Worm (Caenorhabditis elegans) whole organism, early embryonic: ENCODE results near the gene F49C5.3.
"Not testable (repeated sequence)": the region's sequence is repeated elsewhere in the genome, so short reads cannot be mapped to it uniquely, and the experiment has no call there.

Experiments used
- B0310.2 ChIP-seq: sonication (generic microtip); optimal IDR thresholded peaks from 2 replicates; lab custom pipeline; 2016; ENCODE audit warnings: mild to moderate bottlenecking, missing genetic modification characterization, missing compliant biosample characterization
- F13C5.2 ChIP-seq: sonication (generic microtip); optimal IDR thresholded peaks from 2 replicates; lab custom pipeline; 2017; ENCODE audit warnings: mild to moderate bottlenecking, missing genetic modification characterization, inconsistent platforms, missing compliant biosample characterization
- aly-1 ChIP-seq: sonication (generic microtip); optimal IDR thresholded peaks from 2 replicates; lab custom pipeline; 2016; ENCODE audit warnings: missing genetic modification characterization, missing compliant biosample characterization
- ama-1 ChIP-seq: fragments of 150-350 bp; optimal IDR thresholded peaks from 2 replicates; lab custom pipeline; 2014
- ceh-13 ChIP-seq: fragments of 200-800 bp; sonication (Bioruptor generic); optimal IDR thresholded peaks from 2 replicates; lab custom pipeline; 2018; ENCODE audit warnings: mild to moderate bottlenecking, missing genetic modification characterization, missing compliant biosample characterization
- ceh-36 ChIP-seq: sonication (generic microtip); optimal IDR thresholded peaks from 2 replicates; lab custom pipeline; 2016; ENCODE audit warnings: missing genetic modification characterization, inconsistent platforms, missing compliant biosample characterization
- ets-7 ChIP-seq: sonication (generic microtip); optimal IDR thresholded peaks from 2 replicates; lab custom pipeline; 2016; ENCODE audit warnings: missing genotype, missing genetic modification characterization, missing compliant biosample characterization
- flt-1 ChIP-seq: fragments of 200-800 bp; sonication (Bioruptor generic); IDR thresholded peaks from 2 replicates; pipeline ENCODE4 v1.3.6; 2022; ENCODE audit warnings: missing genetic modification characterization, missing compliant biosample characterization
- hmbx-1 ChIP-seq: sonication (generic microtip); optimal IDR thresholded peaks from 2 replicates; lab custom pipeline; 2016; ENCODE audit warnings: mild to moderate bottlenecking, missing genetic modification characterization, missing compliant biosample characterization
- hmg-4 ChIP-seq: fragments of 200-800 bp; sonication (Bioruptor generic); optimal IDR thresholded peaks from 2 replicates; lab custom pipeline; 2018; ENCODE audit warnings: mild to moderate bottlenecking, missing genetic modification characterization, missing compliant biosample characterization
- hnd-1 ChIP-seq: sonication (generic microtip); optimal IDR thresholded peaks from 2 replicates; lab custom pipeline; 2016; ENCODE audit warnings: missing genetic modification characterization, missing compliant biosample characterization
- pes-1 ChIP-seq: fragments of 200-800 bp; sonication (Bioruptor generic); IDR thresholded peaks from 2 replicates; pipeline ENCODE4 v1.3.6; 2022; ENCODE audit warnings: missing genetic modification reagents, missing genetic modification characterization, missing compliant biosample characterization
- scrt-1 ChIP-seq: fragments of 200-800 bp; sonication (Bioruptor generic); IDR thresholded peaks from 2 replicates; pipeline ENCODE4 v1.3.6; 2022; ENCODE audit warnings: missing genetic modification characterization, missing compliant biosample characterization
- sea-1 ChIP-seq: fragments of 200-800 bp; sonication (Bioruptor generic); conservative IDR thresholded peaks from 2 replicates; pipeline ENCODE4 v1.3.6; 2022; ENCODE audit warnings: missing genetic modification characterization, missing compliant biosample characterization
- tbx-11 ChIP-seq: fragments of 200-800 bp; sonication (Bioruptor generic); IDR thresholded peaks from 2 replicates; pipeline ENCODE4 v1.3.6; 2022; ENCODE audit warnings: missing genetic modification characterization, missing compliant biosample characterization
- tbx-37 ChIP-seq: fragments of 200-800 bp; sonication (Bioruptor generic); conservative IDR thresholded peaks from 2 replicates; pipeline ENCODE4 v1.3.6; 2022; ENCODE audit warnings: missing genetic modification reagents, missing genetic modification characterization, missing compliant biosample characterization
- tra-4 ChIP-seq: sonication (generic microtip); optimal IDR thresholded peaks from 2 replicates; lab custom pipeline; 2017; ENCODE audit warnings: missing genetic modification characterization, missing compliant biosample characterization

The F49C5.3 gene

ce11 chrII:12536203-12536602 is at the start of gene F49C5.3:
TSS of gene F49C5.3 (plus strand) at chrII:12536503.
- not testable (repeated sequence) for TF ChIP-seq tra-4; sea-1 (GFP tag; lab: Robert Waterston, UW); aly-1

ce11 chrII:12488810-12489209 is 47.5 kb upstream of the F49C5.3 start:
- TF ChIP-seq tbx-11 (GFP tag; lab: Robert Waterston, UW) (no peak), tbx-37 (no peak), tra-4 (no peak), flt-1 (GFP tag; lab: Robert Waterston, UW) (no peak), hmbx-1 (no peak), hmg-4 (GFP tag; lab: Kevin White, UChicago) (no peak), sea-1 (GFP tag; lab: Robert Waterston, UW) (no peak), B0310.2 (no peak), hnd-1 (tag; lab: Kevin White, UChicago) (no peak), ceh-36 (tag; lab: Kevin White, UChicago) (no peak), pes-1 (GFP tag; lab: Robert Waterston, UW) (no peak), ama-1 (lab: Kevin White, UChicago) (no peak), scrt-1 (no peak), ets-7 (tag; lab: Kevin White, UChicago) (no peak)

ce11 chrII:12489903-12490302 is 46.4 kb upstream of the F49C5.3 start, which contains the start of gene T21B4.15:
TSS of gene T21B4.15 (plus strand) at chrII:12490203.
- no peak for TF ChIP-seq ceh-36 (tag; lab: Kevin White, UChicago)
- TF ChIP-seq F13C5.2 (tag; lab: Kevin White, UChicago) = no peak
- TF ChIP-seq sea-1 (GFP tag; lab: Robert Waterston, UW) = no peak
- no peak for TF ChIP-seq tbx-37
- TF ChIP-seq hnd-1 (tag; lab: Kevin White, UChicago) = no peak
- TF ChIP-seq tra-4 = no peak
- TF ChIP-seq hmg-4 (GFP tag; lab: Kevin White, UChicago) = no peak
- no peak for TF ChIP-seq B0310.2
- no peak for TF ChIP-seq scrt-1
- TF ChIP-seq hmbx-1 = no peak
- TF ChIP-seq pes-1 (GFP tag; lab: Robert Waterston, UW) = no peak
- no peak for TF ChIP-seq ama-1 (lab: Kevin White, UChicago)
- no peak for TF ChIP-seq ceh-13 (GFP tag; lab: Kevin White, UChicago)

- no peak for TF ChIP-seq flt-1 (GFP tag; lab: Robert Waterston, UW)
Measured at ce11 chrII:12491936-12492335, 44.4 kb upstream of the F49C5.3 start, which contains the start of gene srz-6. TSS of gene srz-6 (plus strand) at chrII:12492236.

ce11 chrII:12494067-12494477 is 42.2 kb upstream of the F49C5.3 start:
- TF ChIP-seq B0310.2 = no peak
- no peak for TF ChIP-seq ceh-13 (GFP tag; lab: Kevin White, UChicago)
- no peak for TF ChIP-seq ama-1 (lab: Kevin White, UChicago)

- TF ChIP-seq ceh-36 (tag; lab: Kevin White, UChicago) (peak; percentile 94), hmg-4 (GFP tag; lab: Kevin White, UChicago) (peak; percentile 92), F13C5.2 (tag; lab: Kevin White, UChicago) (peak; percentile 95), hmbx-1 (peak; percentile 79), pes-1 (GFP tag; lab: Robert Waterston, UW) (peak; percentile 98), flt-1 (GFP tag; lab: Robert Waterston, UW) (peak; percentile 98), scrt-1 (peak; percentile 98), tbx-11 (GFP tag; lab: Robert Waterston, UW) (peak; percentile 97), tra-4 (peak; percentile 85), sea-1 (GFP tag; lab: Robert Waterston, UW) (peak; percentile 95), tbx-37 (peak; percentile 98), ets-7 (tag; lab: Kevin White, UChicago) (peak; percentile 93), ceh-13 (GFP tag; lab: Kevin White, UChicago) (peak; percentile 84), ama-1 (lab: Kevin White, UChicago) (no peak), hnd-1 (tag; lab: Kevin White, UChicago) (peak; percentile 88), B0310.2 (peak; percentile 91), aly-1 (peak; percentile 90)
Measured at ce11 chrII:12494556-12495131, 41.7 kb upstream of the F49C5.3 start, which contains the start of gene col-85. TSS of gene col-85 (minus strand) at chrII:12495095.

- TF ChIP-seq sea-1 (GFP tag; lab: Robert Waterston, UW) (no peak), hnd-1 (tag; lab: Kevin White, UChicago) (no peak)
Measured at ce11 chrII:12496981-12497380, 39.3 kb upstream of the F49C5.3 start, which contains the start of gene T21B4.3. TSS of gene T21B4.3 (minus strand) at chrII:12497081.

- no peak for TF ChIP-seq hmbx-1
- TF ChIP-seq tbx-11 (GFP tag; lab: Robert Waterston, UW) = no peak
- no peak for TF ChIP-seq B0310.2
- TF ChIP-seq hnd-1 (tag; lab: Kevin White, UChicago) = no peak
- no peak for TF ChIP-seq scrt-1
- TF ChIP-seq ama-1 (lab: Kevin White, UChicago) = no peak
- no peak for TF ChIP-seq ceh-13 (GFP tag; lab: Kevin White, UChicago)
- TF ChIP-seq tra-4 = no peak
- no peak for TF ChIP-seq sea-1 (GFP tag; lab: Robert Waterston, UW)
- no peak for TF ChIP-seq ets-7 (tag; lab: Kevin White, UChicago)
- no peak for TF ChIP-seq aly-1
- no peak for TF ChIP-seq hmg-4 (GFP tag; lab: Kevin White, UChicago)
- TF ChIP-seq ceh-36 (tag; lab: Kevin White, UChicago) = no peak
Measured at ce11 chrII:12499969-12500368, 36.3 kb upstream of the F49C5.3 start.
